In the genomic region with DNA sequence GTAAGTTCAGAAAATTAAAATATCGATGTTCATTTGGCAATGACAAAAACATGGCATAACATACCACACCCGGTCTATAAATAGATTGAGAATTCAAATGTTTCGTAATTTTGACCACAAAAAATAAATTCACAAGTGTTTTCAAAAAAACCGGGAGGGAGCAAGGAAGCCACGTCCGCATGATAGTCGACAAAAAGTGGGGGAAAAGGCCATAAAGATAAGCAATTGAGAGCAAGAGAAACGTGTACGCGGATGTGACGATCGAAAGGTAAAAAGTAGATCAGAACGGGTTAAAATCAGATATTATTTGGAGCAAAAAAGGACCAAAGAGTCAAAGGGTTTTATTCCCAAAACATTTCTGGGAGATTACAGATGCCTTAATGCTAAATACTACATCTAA, we compare ENCODE assay signal across 1 worm cellular context.
TF ChIP-seq lines count a peak whose summit lies in the region.

No protein-coding gene starts in this region.

TF ChIP-seq in whole organism, L4 larva, 104 proteins besides CTCF, POLR2A, EP300 and RAD21 (continued from another document):
- TF ChIP-seq dve-1 (tag; optimal IDR thresholded peaks at IDR 0.05; lab: Kevin White, UChicago; ENCODE audit: insufficient read depth) = peak; percentile 62
- TF ChIP-seq nhr-42 (GFP tag; IDR thresholded peaks at IDR 0.05; lab: Robert Waterston, UW) = no peak
- TF ChIP-seq F44E2.7 (GFP tag; IDR thresholded peaks at IDR 0.05; lab: Robert Waterston, UW) = no peak
- peak; percentile 81 for TF ChIP-seq pqm-1 (tag; optimal IDR thresholded peaks at IDR 0.05; lab: Kevin White, UChicago)
- TF ChIP-seq lsy-2 (tag; optimal IDR thresholded peaks at IDR 0.05; lab: Kevin White, UChicago) = no peak
- no peak for TF ChIP-seq fos-1 (tag; optimal IDR thresholded peaks at IDR 0.05; lab: Kevin White, UChicago)
- no peak for TF ChIP-seq egl-43 (GFP tag; IDR thresholded peaks at IDR 0.05; lab: Robert Waterston, UW)
- peak; percentile 69 for TF ChIP-seq php-3 (GFP tag; IDR thresholded peaks at IDR 0.05; lab: Robert Waterston, UW)
- TF ChIP-seq nhr-77 (tag; optimal IDR thresholded peaks at IDR 0.05; lab: Kevin White, UChicago) = peak; percentile 37
- no peak for TF ChIP-seq ctbp-1 (GFP tag; IDR thresholded peaks at IDR 0.05; lab: Robert Waterston, UW)
- TF ChIP-seq set-16 (GFP tag; IDR thresholded peaks at IDR 0.05; lab: Robert Waterston, UW) = no peak
- TF ChIP-seq cey-2 (tag; optimal IDR thresholded peaks at IDR 0.05; lab: Kevin White, UChicago; ENCODE audit: borderline replicate concordance, insufficient read depth) = no peak
- TF ChIP-seq mxl-2 (GFP tag; conservative IDR thresholded peaks at IDR 0.05; lab: Robert Waterston, UW) = no peak
- TF ChIP-seq lin-38 (GFP tag; IDR thresholded peaks at IDR 0.05; lab: Robert Waterston, UW) = no peak
- TF ChIP-seq vab-7 (GFP tag; IDR thresholded peaks at IDR 0.05; lab: Robert Waterston, UW) = no peak
- no peak for TF ChIP-seq ceh-20 (GFP tag; IDR thresholded peaks at IDR 0.05; lab: Robert Waterston, UW)
